Worm (Caenorhabditis elegans) whole organism, young adult: ENCODE measurements around the gene F14D2.7.

Experiments
- D2030.7 ChIP-seq: fragments of 200-800 bp; sonication (Bioruptor generic); IDR thresholded peaks from 2 replicates; pipeline ENCODE4 v1.3.6; 2022; ENCODE audit warnings: missing genetic modification reagents, missing genetic modification characterization, missing compliant biosample characterization
- ama-1 ChIP-seq, 3 experiments: fragments of 150-350 bp in 1 of 3; sonication (generic microtip) in 2 of 3; optimal IDR thresholded peaks; 2 replicates each; lab custom pipeline; 2014 to 2018; ENCODE audit warnings: missing biosample characterization in 2 of 3, missing genetic modification characterization in 2 of 3, missing genetic modification reagents in 2 of 3
- aptf-2 ChIP-seq: fragments of 200-800 bp; sonication (Bioruptor generic); conservative IDR thresholded peaks from 2 replicates; pipeline ENCODE4 v1.3.6; 2022; ENCODE audit warnings: missing genetic modification reagents, missing genetic modification characterization, missing compliant biosample characterization
- ceh-27 ChIP-seq: fragments of 200-800 bp; sonication (Bioruptor generic); optimal IDR thresholded peaks from 2 replicates; lab custom pipeline; 2018; ENCODE audit warnings: mild to moderate bottlenecking, missing genetic modification characterization, moderate library complexity, missing compliant biosample characterization
- dpl-1 ChIP-seq: fragments of 150-350 bp; optimal IDR thresholded peaks from 2 replicates; lab custom pipeline; 2014; ENCODE audit warnings: missing biosample characterization, missing genetic modification reagents, missing genetic modification characterization
- ets-4 ChIP-seq: fragments of 200-800 bp; sonication (Bioruptor generic); optimal IDR thresholded peaks from 2 replicates; lab custom pipeline; 2018; ENCODE audit warnings: mild to moderate bottlenecking, missing genetic modification characterization, missing compliant biosample characterization
- lag-1 ChIP-seq: fragments of 200-800 bp; sonication (Bioruptor generic); IDR thresholded peaks from 2 replicates; pipeline ENCODE4 v1.3.6; 2022; ENCODE audit warnings: missing genetic modification reagents, missing genetic modification characterization, missing compliant biosample characterization
- nfya-1 ChIP-seq: sonication (generic microtip); optimal IDR thresholded peaks from 2 replicates; lab custom pipeline; 2017; ENCODE audit warnings: antibody characterized with exemption, missing compliant biosample characterization, missing genetic modification characterization, borderline replicate concordance; ENCODE audit not compliant: insufficient read depth
- unc-130 ChIP-seq: sonication (generic microtip); optimal IDR thresholded peaks from 2 replicates; lab custom pipeline; 2016; ENCODE audit warnings: missing genetic modification reagents, missing genetic modification characterization, missing compliant biosample characterization
- unc-62 ChIP-seq: fragments of 150-350 bp; optimal IDR thresholded peaks from 2 replicates; lab custom pipeline; 2014; ENCODE audit warnings: missing biosample characterization, missing genetic modification reagents, missing genetic modification characterization

DNA sequence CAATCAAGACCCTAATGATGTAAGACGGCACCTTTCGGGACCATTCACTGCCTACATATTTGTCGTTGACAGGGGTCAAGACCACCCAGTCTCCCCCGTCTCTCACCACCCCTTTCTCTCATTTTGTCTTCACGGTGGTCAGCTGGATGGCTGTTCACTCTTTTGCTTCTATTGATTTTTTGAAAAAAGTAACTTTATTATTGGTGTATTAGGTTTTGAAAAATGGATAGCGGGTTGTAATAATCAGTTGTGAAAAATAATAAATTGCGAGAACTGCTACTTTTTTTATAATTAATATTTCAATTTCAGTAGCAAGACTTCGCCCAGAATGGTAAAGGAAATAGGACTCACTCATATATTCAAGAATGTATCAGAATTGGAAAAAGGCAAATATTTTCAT, 38.3 kb upstream of the F14D2.7 start, which contains the start of gene bath-9:
- TF ChIP-seq ceh-27 (GFP tag; lab: Kevin White, UChicago) (no peak), D2030.7 (GFP tag; lab: Robert Waterston, UW) (no peak), nfya-1 (tag; lab: Kevin White, UChicago) (no peak), ama-1 (optimal IDR thresholded peaks at IDR 0.05; lab: Kevin White, UChicago) (no peak), ama-1 (GFP tag; optimal IDR thresholded peaks at IDR 0.05; lab: Kevin White, UChicago) (no peak), ets-4 (GFP tag; lab: Kevin White, UChicago) (no peak), unc-130 (no peak), unc-62 (GFP tag; lab: Kevin White, UChicago) (no peak), aptf-2 (no peak), lag-1 (no peak), dpl-1 (GFP tag; lab: Kevin White, UChicago) (no peak)
